Fruit fly (Drosophila melanogaster): ENCODE results near the gene CG5056.

Gene CG5056

dm6 chr2L:10395035-10395434, 28.5 kb downstream of the CG5056 start:
- TF ChIP-seq lola (GFP tag; optimal IDR thresholded peaks at IDR 0.05) = no peak
- no peak for TF ChIP-seq usp (GFP tag; optimal IDR thresholded peaks at IDR 0.05)
- peak; percentile 31 for TF ChIP-seq tai (GFP tag; optimal IDR thresholded peaks at IDR 0.05)
- no peak for TF ChIP-seq Dfd (GFP tag; optimal IDR thresholded peaks at IDR 0.05)

dm6 chr2L:10395642-10396487, 29.4 kb downstream of the CG5056 start, which contains the start of gene Mdh1:
TSS of gene Mdh1 (minus strand) at chr2L:10396332.
- peak; percentile 14 for TF ChIP-seq OdsH (GFP tag; optimal IDR thresholded peaks at IDR 0.05)
- TF ChIP-seq sage (GFP tag; optimal IDR thresholded peaks at IDR 0.05) = peak; percentile 37
- no peak for TF ChIP-seq Dfd (GFP tag; optimal IDR thresholded peaks at IDR 0.05)
- TF ChIP-seq Vsx2 (GFP tag; optimal IDR thresholded peaks at IDR 0.05; ENCODE audit: partially characterized antibody) = no peak
- peak; percentile 6 for TF ChIP-seq woc (GFP tag; optimal IDR thresholded peaks at IDR 0.05)
- TF ChIP-seq rgr (GFP tag; optimal IDR thresholded peaks at IDR 0.05) = peak; percentile 13
- peak; percentile 52 for TF ChIP-seq brk (GFP tag; optimal IDR thresholded peaks at IDR 0.05)
- TF ChIP-seq Hnf4 (GFP tag; optimal IDR thresholded peaks at IDR 0.05) = peak; percentile 10
- no peak for TF ChIP-seq Sp1 (GFP tag; optimal IDR thresholded peaks at IDR 0.05)
- peak in 1 of 2 experiments; percentile 11 for TF ChIP-seq dl (GFP tag; optimal IDR thresholded peaks at IDR 0.05; ENCODE audit: insufficient read depth in 1 of 2, partially characterized antibody in 2 of 2)

dm6 chr2L:10396488-10396824, 30.0 kb downstream of the CG5056 start, which contains the start of gene Cnot4:
TSS of gene Cnot4 (plus strand) at chr2L:10396716.
- TF ChIP-seq tai (GFP tag; optimal IDR thresholded peaks at IDR 0.05) (no peak), Rel (GFP tag; optimal IDR thresholded peaks at IDR 0.05) (no peak), Rel (tag; optimal IDR thresholded peaks at IDR 0.05) (no peak), Myc (optimal IDR thresholded peaks at IDR 0.05) (peak; percentile 53), woc (GFP tag; optimal IDR thresholded peaks at IDR 0.05) (peak; percentile 13)

dm6 chr2L:10396877-10397587, 30.5 kb downstream of the CG5056 start:
- TF ChIP-seq tai (GFP tag; optimal IDR thresholded peaks at IDR 0.05) = peak; percentile 4
- peak; percentile 36 for TF ChIP-seq Jra (GFP tag; optimal IDR thresholded peaks at IDR 0.05)
- TF ChIP-seq woc (GFP tag; optimal IDR thresholded peaks at IDR 0.05) = no peak

dm6 chr2L:10403803-10404315, 37.4 kb downstream of the CG5056 start:
- TF ChIP-seq psq (GFP tag; optimal IDR thresholded peaks at IDR 0.05) (no peak), Myc (optimal IDR thresholded peaks at IDR 0.05) (peak; percentile 7), woc (GFP tag; optimal IDR thresholded peaks at IDR 0.05) (peak; percentile 40), Hr83 (GFP tag; optimal IDR thresholded peaks at IDR 0.05; ENCODE audit: poor library complexity, severe bottlenecking) (no peak), dsf (GFP tag; optimal IDR thresholded peaks at IDR 0.05; ENCODE audit: borderline replicate concordance) (no peak), GATAd (GFP tag; optimal IDR thresholded peaks at IDR 0.05) (no peak)

dm6 chr2L:10405008-10405654, 38.6 kb downstream of the CG5056 start, which contains the start of the genes CG17768, LSm-4 and Ir31a:
TSS of gene CG17768 (minus strand) at chr2L:10405203.
TSS of gene LSm-4 (minus strand) at chr2L:10405203.
TSS of gene Ir31a (plus strand) at chr2L:10405565.
- no peak for TF ChIP-seq Rel (GFP tag; optimal IDR thresholded peaks at IDR 0.05)
- no peak for TF ChIP-seq Rel (tag; optimal IDR thresholded peaks at IDR 0.05)
- TF ChIP-seq woc (GFP tag; optimal IDR thresholded peaks at IDR 0.05) = peak; percentile 7
- TF ChIP-seq GATAd (GFP tag; optimal IDR thresholded peaks at IDR 0.05) = no peak

- TF ChIP-seq psq (GFP tag; optimal IDR thresholded peaks at IDR 0.05) (peak; percentile 38), Dif (GFP tag; optimal IDR thresholded peaks at IDR 0.05; ENCODE audit: partially characterized antibody) (peak; percentile 39), foxo (GFP tag; optimal IDR thresholded peaks at IDR 0.05) (peak in 1 of 2 experiments; percentile 2), dsf (GFP tag; optimal IDR thresholded peaks at IDR 0.05; ENCODE audit: borderline replicate concordance) (peak; percentile 26), h (GFP tag; optimal IDR thresholded peaks at IDR 0.05) (no peak), Sp1 (GFP tag; optimal IDR thresholded peaks at IDR 0.05) (peak; percentile 79), N (GFP tag; optimal IDR thresholded peaks at IDR 0.05) (peak; percentile 53), fru (GFP tag; optimal IDR thresholded peaks at IDR 0.05) (no peak), Mio (GFP tag; optimal IDR thresholded peaks at IDR 0.05) (peak; percentile 24), CG32264 (GFP tag; optimal IDR thresholded peaks at IDR 0.05) (peak; percentile 55), HLH106 (tag; optimal IDR thresholded peaks at IDR 0.05) (peak; percentile 68), ey (GFP tag; optimal IDR thresholded peaks at IDR 0.05) (peak; percentile 37), pan (optimal IDR thresholded peaks at IDR 0.05) (no peak), jim (GFP tag; optimal IDR thresholded peaks at IDR 0.05) (no peak), brk (GFP tag; optimal IDR thresholded peaks at IDR 0.05) (peak; percentile 22), Jra (GFP tag; optimal IDR thresholded peaks at IDR 0.05) (peak; percentile 38), sage (GFP tag; optimal IDR thresholded peaks at IDR 0.05) (peak; percentile 39), OdsH (GFP tag; optimal IDR thresholded peaks at IDR 0.05) (peak; percentile 62), Dfd (GFP tag; optimal IDR thresholded peaks at IDR 0.05) (no peak), woc (GFP tag; optimal IDR thresholded peaks at IDR 0.05) (peak; percentile 84)
These were observed 41.7 kb downstream of the CG5056 start, which contains the start of the genes Ip259 and RpS27A for dm6 chr2L:10408122-10408576. TSS of gene Ip259 (plus strand) at chr2L:10408352. TSS of gene RpS27A (plus strand) at chr2L:10408352.

All from whole organism, wandering third instar larva.